Fruit fly (Drosophila melanogaster) whole organism, prepupa: ENCODE results near the gene CG32099.

Experiments
- Blimp-1 ChIP-seq: fragments of 200-800 bp; sonication (Bioruptor generic); optimal IDR thresholded peaks from 3 replicates; lab custom pipeline; 2017; ENCODE audit warnings: missing biosample characterization, missing genetic modification characterization, mild to moderate bottlenecking, moderate library complexity, missing genetic modification reagents
- CG10631 ChIP-seq: fragments of 200-800 bp; sonication (Bioruptor generic); optimal IDR thresholded peaks from 2 replicates; lab custom pipeline; 2016; ENCODE audit warnings: missing biosample characterization, missing genetic modification characterization
- CG10669 ChIP-seq: fragments of 200-800 bp; sonication (Bioruptor generic); optimal IDR thresholded peaks from 3 replicates; lab custom pipeline; 2018; ENCODE audit warnings: missing biosample characterization, mild to moderate bottlenecking, missing genetic modification characterization, moderate library complexity
- CG11294 ChIP-seq: fragments of 200-800 bp; sonication (Bioruptor generic); IDR thresholded peaks from 2 replicates; pipeline ENCODE4 v1.3.6; 2022; ENCODE audit warnings: missing biosample characterization, missing genetic modification characterization
- CG11762 ChIP-seq: fragments of 200-800 bp; sonication (Bioruptor generic); optimal IDR thresholded peaks from 3 replicates; lab custom pipeline; 2016; ENCODE audit warnings: missing biosample characterization, missing genetic modification characterization; ENCODE audit not compliant: insufficient read depth
- CG11902 ChIP-seq: fragments of 200-800 bp; sonication (Bioruptor generic); optimal IDR thresholded peaks from 3 replicates; lab custom pipeline; 2016; ENCODE audit warnings: missing biosample characterization, missing genetic modification characterization
- CG15336 ChIP-seq: fragments of 200-800 bp; sonication (Bioruptor generic); IDR thresholded peaks from 2 replicates; pipeline ENCODE4 v1.3.6; 2022; ENCODE audit warnings: missing biosample characterization, missing genetic modification characterization
- CG1621 ChIP-seq: fragments of 200-800 bp; sonication (Bioruptor generic); optimal IDR thresholded peaks from 3 replicates; lab custom pipeline; 2018; ENCODE audit warnings: missing biosample characterization, mild to moderate bottlenecking, missing genetic modification characterization
- CG16779 ChIP-seq: fragments of 200-800 bp; sonication (Bioruptor generic); optimal IDR thresholded peaks from 3 replicates; lab custom pipeline; 2017; ENCODE audit warnings: missing biosample characterization, mild to moderate bottlenecking, missing genetic modification characterization
- CG3032 ChIP-seq: fragments of 200-800 bp; optimal IDR thresholded peaks from 2 replicates; lab custom pipeline; 2019; ENCODE audit warnings: missing biosample characterization, mild to moderate bottlenecking, missing genetic modification characterization, moderate library complexity
- CG31627 ChIP-seq: fragments of 200-800 bp; sonication (Bioruptor generic); optimal IDR thresholded peaks from 3 replicates; lab custom pipeline; 2016; ENCODE audit warnings: missing biosample characterization, missing genetic modification characterization
- CG32006 ChIP-seq: fragments of 200-800 bp; sonication (Bioruptor generic); optimal IDR thresholded peaks from 3 replicates; lab custom pipeline; 2017; ENCODE audit warnings: missing biosample characterization, mild to moderate bottlenecking, missing genetic modification characterization
- CG34406 ChIP-seq: fragments of 200-800 bp; sonication (Bioruptor generic); optimal IDR thresholded peaks from 3 replicates; lab custom pipeline; 2016; ENCODE audit warnings: missing biosample characterization, missing genetic modification characterization
- CG3919 ChIP-seq: fragments of 200-800 bp; sonication (Bioruptor generic); optimal IDR thresholded peaks from 3 replicates; lab custom pipeline; 2016; ENCODE audit warnings: missing biosample characterization, missing genetic modification characterization
- CG4318 ChIP-seq: fragments of 200-800 bp; sonication (Bioruptor generic); optimal IDR thresholded peaks from 3 replicates; lab custom pipeline; 2017; ENCODE audit warnings: missing biosample characterization, mild to moderate bottlenecking, missing genetic modification characterization
- CG6276 ChIP-seq: fragments of 200-800 bp; sonication (Bioruptor generic); optimal IDR thresholded peaks from 2 replicates; lab custom pipeline; 2017; ENCODE audit warnings: missing biosample characterization, mild to moderate bottlenecking, missing genetic modification characterization
- CG6792 ChIP-seq: fragments of 200-800 bp; sonication (Bioruptor generic); optimal IDR thresholded peaks from 3 replicates; lab custom pipeline; 2016; ENCODE audit warnings: missing biosample characterization, missing genetic modification characterization
- CG6808 ChIP-seq: fragments of 200-800 bp; sonication (Bioruptor generic); optimal IDR thresholded peaks from 3 replicates; lab custom pipeline; 2017; ENCODE audit warnings: missing biosample characterization, missing genetic modification characterization, mild to moderate bottlenecking, moderate library complexity, missing genetic modification reagents
- CG7368 ChIP-seq: fragments of 200-800 bp; sonication (Bioruptor generic); optimal IDR thresholded peaks from 3 replicates; lab custom pipeline; 2016; ENCODE audit warnings: missing biosample characterization, missing genetic modification characterization
- CG8119 ChIP-seq: fragments of 200-800 bp; sonication (Bioruptor generic); IDR thresholded peaks from 3 replicates; pipeline ENCODE4 v1.3.6; 2022; ENCODE audit warnings: missing biosample characterization, missing genetic modification characterization
- CG8319 ChIP-seq: fragments of 200-800 bp; sonication (Bioruptor generic); optimal IDR thresholded peaks from 3 replicates; lab custom pipeline; 2016; ENCODE audit warnings: missing biosample characterization, missing genetic modification characterization
- CG8632 ChIP-seq: fragments of 200-800 bp; sonication (Bioruptor generic); optimal IDR thresholded peaks from 3 replicates; lab custom pipeline; 2016; ENCODE audit warnings: missing biosample characterization, missing genetic modification characterization
- CG9139 ChIP-seq: fragments of 200-800 bp; sonication (Bioruptor generic); optimal IDR thresholded peaks from 3 replicates; lab custom pipeline; 2017; ENCODE audit warnings: missing biosample characterization, mild to moderate bottlenecking, missing genetic modification characterization
- Eip75B ChIP-seq: fragments of 200-800 bp; sonication (Bioruptor generic); optimal IDR thresholded peaks from 3 replicates; lab custom pipeline; 2016; ENCODE audit warnings: missing biosample characterization, missing genetic modification characterization
- Eip78C ChIP-seq: fragments of 200-800 bp; sonication (Bioruptor generic); peaks from one replicate; lab custom pipeline; 2016; ENCODE audit warnings: missing biosample characterization, missing genetic modification characterization
- Eip93F ChIP-seq: fragments of 200-800 bp; sonication (Bioruptor generic); optimal IDR thresholded peaks from 2 replicates; lab custom pipeline; 2016; ENCODE audit warnings: missing biosample characterization, mild to moderate bottlenecking, missing genetic modification characterization
- Ets21C ChIP-seq: fragments of 200-800 bp; sonication (Bioruptor generic); optimal IDR thresholded peaks from 3 replicates; lab custom pipeline; 2016; ENCODE audit warnings: missing biosample characterization, missing genetic modification characterization
- Ets96B ChIP-seq: fragments of 200-800 bp; optimal IDR thresholded peaks from 2 replicates; lab custom pipeline; 2019; ENCODE audit warnings: missing biosample characterization, mild to moderate bottlenecking, missing genetic modification characterization, moderate library complexity
- Gug ChIP-seq: fragments of 200-800 bp; sonication (Bioruptor generic); IDR thresholded peaks from 2 replicates; pipeline ENCODE4 v1.3.6; 2022; ENCODE audit warnings: missing biosample characterization, missing genetic modification characterization
- Hr39 ChIP-seq: fragments of 200-800 bp; sonication (Bioruptor generic); optimal IDR thresholded peaks from 2 replicates; lab custom pipeline; 2016; ENCODE audit warnings: missing biosample characterization, missing genetic modification characterization
- Hr4 ChIP-seq: fragments of 200-800 bp; sonication (Bioruptor generic); optimal IDR thresholded peaks from 3 replicates; lab custom pipeline; 2016; ENCODE audit warnings: missing biosample characterization, missing genetic modification characterization
- Met ChIP-seq: fragments of 200-800 bp; sonication (Bioruptor generic); optimal IDR thresholded peaks from 3 replicates; lab custom pipeline; 2016; ENCODE audit warnings: missing biosample characterization, missing genetic modification characterization
- OdsH ChIP-seq: fragments of 200-800 bp; sonication (Bioruptor generic); optimal IDR thresholded peaks from 3 replicates; lab custom pipeline; 2016; ENCODE audit warnings: missing biosample characterization, missing genetic modification characterization
- Sox102F ChIP-seq: fragments of 200-800 bp; sonication (Bioruptor generic); optimal IDR thresholded peaks from 2 replicates; lab custom pipeline; 2016; ENCODE audit warnings: missing biosample characterization, mild to moderate bottlenecking, missing genetic modification characterization
- acj6 ChIP-seq: fragments of 200-800 bp; sonication (Bioruptor generic); optimal IDR thresholded peaks from 3 replicates; lab custom pipeline; 2016; ENCODE audit warnings: missing biosample characterization, missing genetic modification characterization
- dac ChIP-seq: fragments of 200-800 bp; sonication (Bioruptor generic); optimal IDR thresholded peaks from 2 replicates; lab custom pipeline; 2017; ENCODE audit warnings: missing biosample characterization, mild to moderate bottlenecking, missing genetic modification characterization
- dsx ChIP-seq: fragments of 200-800 bp; optimal IDR thresholded peaks from 3 replicates; lab custom pipeline; 2019; ENCODE audit warnings: missing biosample characterization, mild to moderate bottlenecking, missing genetic modification characterization, moderate library complexity; ENCODE audit not compliant: poor library complexity, severe bottlenecking
- eg ChIP-seq: fragments of 200-800 bp; sonication (Bioruptor generic); IDR thresholded peaks from 3 replicates; pipeline ENCODE4 v1.3.6; 2022; ENCODE audit warnings: missing biosample characterization, missing genetic modification characterization
- fd85E ChIP-seq: fragments of 200-800 bp; sonication (Bioruptor generic); optimal IDR thresholded peaks from 3 replicates; lab custom pipeline; 2016; ENCODE audit warnings: missing biosample characterization, missing genetic modification characterization
- lz ChIP-seq: fragments of 200-800 bp; sonication (Bioruptor generic); optimal IDR thresholded peaks from 3 replicates; lab custom pipeline; 2016; ENCODE audit warnings: missing biosample characterization, missing genetic modification characterization
- net ChIP-seq: fragments of 200-800 bp; sonication (Bioruptor generic); optimal IDR thresholded peaks from 3 replicates; lab custom pipeline; 2016; ENCODE audit warnings: missing biosample characterization, missing genetic modification characterization
- pdm3 ChIP-seq: fragments of 200-800 bp; sonication (Bioruptor generic); optimal IDR thresholded peaks from 3 replicates; lab custom pipeline; 2016; ENCODE audit warnings: missing biosample characterization, missing genetic modification characterization
- salr ChIP-seq, 2 experiments: fragments of 200-800 bp; sonication (Bioruptor generic); optimal IDR thresholded peaks; 3 replicates each; lab custom pipeline; 2016 to 2018; ENCODE audit warnings: missing biosample characterization in 2 of 2, missing genetic modification characterization in 2 of 2, mild to moderate bottlenecking in 1 of 2
- ss ChIP-seq, 2 experiments: fragments of 200-800 bp; sonication (Bioruptor generic); optimal IDR thresholded peaks; 2 replicates in 1 of 2; 3 replicates in 1 of 2; lab custom pipeline; 2017 to 2018; ENCODE audit warnings: mild to moderate bottlenecking in 2 of 2, missing biosample characterization in 2 of 2, missing genetic modification characterization in 2 of 2, moderate library complexity in 1 of 2
- topi ChIP-seq: fragments of 200-800 bp; sonication (Bioruptor generic); optimal IDR thresholded peaks from 3 replicates; lab custom pipeline; 2016; ENCODE audit warnings: missing biosample characterization, missing genetic modification characterization

CG32099 gene

DNA sequence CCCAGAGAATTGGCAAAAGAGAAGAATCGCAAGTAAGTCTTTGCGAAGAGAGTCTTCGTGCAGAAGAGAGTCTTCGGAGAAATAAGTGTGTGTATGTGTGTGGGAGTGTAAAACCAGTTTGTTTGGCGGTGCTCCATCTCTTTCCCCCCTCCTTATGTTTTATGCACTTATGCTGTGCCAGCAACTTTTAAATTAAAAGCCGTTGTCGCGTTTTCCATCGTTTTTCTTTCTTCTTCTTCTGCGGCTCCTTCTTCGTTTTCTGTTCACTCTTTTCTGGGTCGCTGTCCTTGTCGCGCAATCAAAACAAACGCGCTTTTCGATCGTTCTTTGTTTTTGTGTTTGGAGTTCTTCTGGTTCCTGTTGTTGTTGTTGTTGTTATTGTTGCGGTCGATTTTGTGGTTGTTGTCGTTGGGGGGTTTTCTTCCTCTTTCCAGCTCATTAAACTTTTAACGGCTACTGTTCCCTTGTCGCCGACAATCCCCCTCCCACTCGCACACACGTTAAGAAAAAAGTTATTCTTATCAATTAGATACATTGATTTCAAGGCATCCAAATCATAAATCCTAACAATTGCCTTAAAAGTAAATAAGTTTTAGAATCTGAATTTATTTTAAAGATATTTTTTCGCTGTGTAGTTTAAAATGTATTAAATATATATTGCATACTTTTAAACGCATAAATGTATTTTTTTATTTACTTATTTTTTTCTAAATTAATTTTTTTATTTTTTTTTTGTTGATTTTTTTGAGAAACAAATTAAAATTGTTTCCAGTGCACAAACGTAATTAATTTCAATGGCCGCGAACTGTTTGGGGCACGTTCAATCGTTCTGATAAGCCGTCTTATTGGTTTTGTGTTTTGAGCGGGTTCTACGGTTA is 37.8 kb upstream of the CG32099 start (continued):
- TF ChIP-seq dsx (GFP tag; lab: Kevin White, UChicago) (peak; percentile 83), CG6276 (GFP tag; lab: Kevin White, UChicago) (peak; percentile 59), pdm3 (GFP tag; lab: Kevin White, UChicago) (peak; percentile 57), Hr39 (GFP tag; lab: Kevin White, UChicago) (peak; percentile 75), ss (GFP tag; optimal IDR thresholded peaks at IDR 0.05; lab: Kevin White, UChicago) (peak; percentile 69 to 70), CG11902 (GFP tag; lab: Kevin White, UChicago) (peak; percentile 47), OdsH (GFP tag; lab: Kevin White, UChicago) (peak; percentile 83), CG6808 (peak; percentile 62), Eip93F (GFP tag; lab: Kevin White, UChicago) (peak; percentile 17), Ets21C (GFP tag; lab: Kevin White, UChicago) (peak; percentile 31), CG11762 (GFP tag; lab: Kevin White, UChicago) (peak; percentile 59), CG7368 (GFP tag; lab: Kevin White, UChicago) (peak; percentile 58), eg (GFP tag; lab: Robert Waterston, UW) (peak; percentile 70), Eip75B (GFP tag; lab: Kevin White, UChicago) (peak; percentile 65), CG8319 (peak; percentile 60), CG32006 (GFP tag; lab: Kevin White, UChicago) (peak; percentile 80), CG10631 (GFP tag; lab: Kevin White, UChicago) (peak; percentile 60), CG16779 (tag; lab: Kevin White, UChicago) (peak; percentile 13), CG3919 (GFP tag; lab: Kevin White, UChicago) (peak; percentile 78), CG8632 (GFP tag; lab: Kevin White, UChicago) (peak; percentile 87)

- TF ChIP-seq dac (GFP tag; lab: Kevin White, UChicago) (no peak), CG31627 (GFP tag; lab: Kevin White, UChicago) (no peak), Eip78C (GFP tag; lab: Kevin White, UChicago) (peak; percentile 75), CG6792 (GFP tag; lab: Kevin White, UChicago) (no peak), acj6 (peak; percentile 2), pdm3 (GFP tag; lab: Kevin White, UChicago) (no peak), CG10631 (GFP tag; lab: Kevin White, UChicago) (peak; percentile 12), Gug (GFP tag; lab: Robert Waterston, UW) (no peak), CG11762 (GFP tag; lab: Kevin White, UChicago) (no peak), ss (GFP tag; optimal IDR thresholded peaks at IDR 0.05; lab: Kevin White, UChicago) (peak in 1 of 2 experiments; percentile 16), CG8319 (no peak), salr (GFP tag; optimal IDR thresholded peaks at IDR 0.05; lab: Kevin White, UChicago) (peak in 1 of 2 experiments; percentile 45), Met (no peak), eg (GFP tag; lab: Robert Waterston, UW) (0 out of 3 replicates have a peak, but pooled peaks have one; percentile 22), CG6276 (GFP tag; lab: Kevin White, UChicago) (peak; percentile 16), CG34406 (GFP tag; lab: Kevin White, UChicago) (peak; percentile 5), CG7368 (GFP tag; lab: Kevin White, UChicago) (no peak), Ets96B (peak; percentile 57), net (GFP tag; lab: Kevin White, UChicago) (no peak), Blimp-1 (GFP tag; lab: Kevin White, UChicago) (no peak), topi (GFP tag; lab: Kevin White, UChicago) (peak; percentile 4), Sox102F (GFP tag; lab: Kevin White, UChicago) (no peak), CG3032 (tag; lab: Kevin White, UChicago) (peak; percentile 20), Hr4 (GFP tag; lab: Kevin White, UChicago) (no peak), lz (no peak), CG1621 (tag; lab: Kevin White, UChicago) (no peak), CG8119 (peak; percentile 44; the same call in 1 of the 3 replicates), CG11294 (GFP tag; lab: Robert Waterston, UW) (no peak), CG10669 (peak; percentile 36), CG3919 (GFP tag; lab: Kevin White, UChicago) (peak; percentile 13), fd85E (GFP tag; lab: Kevin White, UChicago) (no peak), Ets21C (GFP tag; lab: Kevin White, UChicago) (no peak), CG9139 (GFP tag; lab: Kevin White, UChicago) (no peak), CG4318 (no peak), CG15336 (GFP tag; lab: Robert Waterston, UW) (peak; percentile 48), Hr39 (GFP tag; lab: Kevin White, UChicago) (no peak), Eip75B (GFP tag; lab: Kevin White, UChicago) (no peak)
Measured at dm6 chr3L:12112967-12113366, 36.1 kb upstream of the CG32099 start.
